Worm (Caenorhabditis elegans): ENCODE measurements around the gene npr-19.

npr-19 gene

ce11 chrX:729062-729461 is 6.4 kb downstream of the npr-19 start:
- TF ChIP-seq die-1 (tag; optimal IDR thresholded peaks at IDR 0.05) (no peak), Y79H2A.3 (GFP tag; conservative IDR thresholded peaks at IDR 0.05) (no peak), lag-1 (GFP tag; IDR thresholded peaks at IDR 0.05) (no peak), lsl-1 (GFP tag; optimal IDR thresholded peaks at IDR 0.05) (no peak), dpl-1 (GFP tag; optimal IDR thresholded peaks at IDR 0.05) (no peak), mes-4 (tag; optimal IDR thresholded peaks at IDR 0.05) (no peak)

DNA sequence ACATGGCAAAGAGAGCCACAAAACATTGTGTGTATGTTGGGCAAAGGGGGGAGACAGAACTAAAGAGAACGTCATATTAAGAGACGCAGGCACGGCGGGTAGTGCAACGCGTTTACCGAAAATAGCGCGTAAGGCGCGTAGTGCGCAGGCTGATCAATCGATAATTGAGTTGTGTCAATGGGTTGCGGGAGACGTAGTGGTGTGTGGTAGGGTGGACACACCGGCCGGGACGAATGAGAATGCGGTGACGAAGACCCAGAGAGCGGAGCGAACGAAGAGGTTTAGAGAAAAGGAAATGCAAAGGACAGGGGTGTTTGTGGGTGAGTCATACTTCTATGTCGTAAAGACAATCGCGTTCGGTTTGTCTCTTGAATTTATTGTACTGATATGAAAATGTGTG is 7.7 kb downstream of the npr-19 start:
- TF ChIP-seq nhr-90 (tag; optimal IDR thresholded peaks at IDR 0.05), result no peak
- TF ChIP-seq F57C9.4 (tag; optimal IDR thresholded peaks at IDR 0.05), result no peak
- TF ChIP-seq rcor-1 (GFP tag; IDR thresholded peaks at IDR 0.05), result peak; percentile 52; the same call in 1 of the 2 replicates
- no peak for TF ChIP-seq efl-1 (GFP tag; optimal IDR thresholded peaks at IDR 0.05)
- TF ChIP-seq ama-1 (optimal IDR thresholded peaks at IDR 0.05), result no peak
- TF ChIP-seq ama-1 (GFP tag; optimal IDR thresholded peaks at IDR 0.05), result no peak
- TF ChIP-seq pbrm-1 (GFP tag; IDR thresholded peaks at IDR 0.05), result peak; percentile 67; the same call in 1 of the 2 replicates
- no peak for TF ChIP-seq tbp1 (GFP tag; optimal IDR thresholded peaks at IDR 0.05)
- TF ChIP-seq Y79H2A.3 (GFP tag; conservative IDR thresholded peaks at IDR 0.05), result no peak
- no peak for TF ChIP-seq B0019.2 (GFP tag; conservative IDR thresholded peaks at IDR 0.05)
- no peak for TF ChIP-seq ceh-100 (GFP tag; IDR thresholded peaks at IDR 0.05)
- TF ChIP-seq egl-44 (GFP tag; IDR thresholded peaks at IDR 0.05), result 0 out of 2 replicates have a peak, but pooled peaks have one; percentile 30
- TF ChIP-seq nhr-179 (tag; optimal IDR thresholded peaks at IDR 0.05), result no peak
- TF ChIP-seq gei-17 (GFP tag; optimal IDR thresholded peaks at IDR 0.05), result peak; percentile 60
- no peak for TF ChIP-seq ztf-3 (GFP tag; optimal IDR thresholded peaks at IDR 0.05)
- no peak for TF ChIP-seq tbx-9 (tag; optimal IDR thresholded peaks at IDR 0.05; ENCODE audit: borderline replicate concordance)
- peak; percentile 26; the same call in 1 of the 2 replicates for TF ChIP-seq egrh-3 (GFP tag; IDR thresholded peaks at IDR 0.05)
- TF ChIP-seq nfyb-1 (GFP tag; IDR thresholded peaks at IDR 0.05), result peak; percentile 77
- peak; percentile 61; the same call in 1 of the 2 replicates for TF ChIP-seq Y56A3A.18 (GFP tag; IDR thresholded peaks at IDR 0.05)
- no peak for TF ChIP-seq lir-1 (GFP tag; conservative IDR thresholded peaks at IDR 0.05)
- TF ChIP-seq ztf-26 (tag; optimal IDR thresholded peaks at IDR 0.05), result peak; percentile 50
- TF ChIP-seq tlf-1 (GFP tag; optimal IDR thresholded peaks at IDR 0.05), result no peak
- no peak for TF ChIP-seq C06A6.2 (GFP tag; conservative IDR thresholded peaks at IDR 0.05)
- TF ChIP-seq cebp-1 (GFP tag; IDR thresholded peaks at IDR 0.05), result no peak
- no peak for TF ChIP-seq cebp-1 (tag; optimal IDR thresholded peaks at IDR 0.05)
- TF ChIP-seq rec-8 (tag; optimal IDR thresholded peaks at IDR 0.05), result no peak
- TF ChIP-seq lin-40 (tag; optimal IDR thresholded peaks at IDR 0.05), result peak; percentile 64
- TF ChIP-seq ztf-28 (GFP tag; IDR thresholded peaks at IDR 0.05), result no peak
- TF ChIP-seq cebp-2 (GFP tag; IDR thresholded peaks at IDR 0.05), result no peak
- TF ChIP-seq lag-1 (GFP tag; IDR thresholded peaks at IDR 0.05), result no peak
- TF ChIP-seq hlh-12 (tag; optimal IDR thresholded peaks at IDR 0.05), result no peak
- no peak for TF ChIP-seq F10E7.11 (tag; optimal IDR thresholded peaks at IDR 0.05)
- no peak for TF ChIP-seq snpc-4 (GFP tag; optimal IDR thresholded peaks at IDR 0.05)
- no peak for TF ChIP-seq snpc-4 (tag; optimal IDR thresholded peaks at IDR 0.05)
- TF ChIP-seq lsl-1 (GFP tag; optimal IDR thresholded peaks at IDR 0.05), result no peak
- peak; percentile 31 for TF ChIP-seq K12H6.12 (tag; optimal IDR thresholded peaks at IDR 0.05)
- no peak for TF ChIP-seq D2030.7 (GFP tag; IDR thresholded peaks at IDR 0.05)
- TF ChIP-seq hmg-1.2 (GFP tag; IDR thresholded peaks at IDR 0.05), result peak; percentile 89
- 0 out of 2 replicates have a peak, but pooled peaks have one; percentile 23 for TF ChIP-seq Y95B8A.8 (GFP tag; IDR thresholded peaks at IDR 0.05)
- TF ChIP-seq snpc-1.3 (tag; optimal IDR thresholded peaks at IDR 0.05; ENCODE audit: insufficient read depth), result no peak
- peak; percentile 47 for TF ChIP-seq chd-7 (tag; optimal IDR thresholded peaks at IDR 0.05)
- no peak for TF ChIP-seq ceh-79 (tag; optimal IDR thresholded peaks at IDR 0.05)
- TF ChIP-seq attf-5 (GFP tag; optimal IDR thresholded peaks at IDR 0.05), result peak; percentile 52
- no peak for TF ChIP-seq zfh-2 (GFP tag; conservative IDR thresholded peaks at IDR 0.05)
- no peak for TF ChIP-seq snpc-3.4 (tag; optimal IDR thresholded peaks at IDR 0.05)
